Fruit fly (Drosophila melanogaster): Measurements from ENCODE around the gene alpha-Man-Ib.

The alpha-Man-Ib gene

DNA sequence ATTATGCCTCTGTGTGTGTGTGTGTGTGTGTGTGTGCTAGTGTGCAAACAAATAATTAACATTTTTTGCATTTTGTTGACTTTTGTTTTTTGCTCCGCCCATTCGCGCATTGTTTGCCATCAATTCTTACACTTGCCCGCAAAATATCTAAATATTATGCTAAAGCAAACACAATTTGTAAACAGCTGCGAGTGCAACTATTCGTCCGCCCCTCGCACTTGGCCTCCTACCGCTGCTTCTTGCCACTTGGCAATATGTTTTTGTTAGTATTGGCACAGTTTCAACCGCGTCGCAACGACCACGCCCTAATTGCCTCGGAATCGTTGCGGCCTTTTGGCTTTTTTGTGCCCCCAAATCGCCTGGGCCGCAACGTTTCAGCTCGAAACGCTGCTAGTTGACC, 35.0 kb downstream of the alpha-Man-Ib start (continued):
- no peak for TF ChIP-seq pho (GFP tag; optimal IDR thresholded peaks at IDR 0.05)
- no peak for TF ChIP-seq CG12659 (GFP tag; optimal IDR thresholded peaks at IDR 0.05)
- TF ChIP-seq BEAF-32 (GFP tag; optimal IDR thresholded peaks at IDR 0.05): no peak
- TF ChIP-seq CG12769 (tag; optimal IDR thresholded peaks at IDR 0.05): peak; percentile 34
- TF ChIP-seq Eip74EF (GFP tag; optimal IDR thresholded peaks at IDR 0.05): no peak
- 0 out of 2 replicates have a peak, but pooled peaks have one; percentile 28 for TF ChIP-seq crol (GFP tag; IDR thresholded peaks at IDR 0.05)
- 0 out of 2 replicates have a peak, but pooled peaks have one; percentile 27 for TF ChIP-seq sob (GFP tag; IDR thresholded peaks at IDR 0.05)
- TF ChIP-seq Meics (GFP tag; optimal IDR thresholded peaks at IDR 0.05): peak; percentile 26
- no peak for TF ChIP-seq kni (GFP tag; optimal IDR thresholded peaks at IDR 0.05)
- no peak for TF ChIP-seq CG11085 (GFP tag; IDR thresholded peaks at IDR 0.05)
- TF ChIP-seq rib (GFP tag; IDR thresholded peaks at IDR 0.05): 0 out of 2 replicates have a peak, but pooled peaks have one; percentile 12
- TF ChIP-seq YL-1 (GFP tag; optimal IDR thresholded peaks at IDR 0.05): no peak
- TF ChIP-seq Dll (GFP tag; IDR thresholded peaks at IDR 0.05; ENCODE audit: partially characterized antibody): no peak
- TF ChIP-seq CG12942 (GFP tag; optimal IDR thresholded peaks at IDR 0.05): no peak
- TF ChIP-seq cato (GFP tag; optimal IDR thresholded peaks at IDR 0.05; ENCODE audit: borderline replicate concordance): no peak
- TF ChIP-seq Drgx (GFP tag; IDR thresholded peaks at IDR 0.05): 0 out of 2 replicates have a peak, but pooled peaks have one; percentile 6
- no peak for TF ChIP-seq CG11723 (GFP tag; optimal IDR thresholded peaks at IDR 0.05)
- TF ChIP-seq CG9876 (GFP tag; optimal IDR thresholded peaks at IDR 0.05): peak; percentile 2
- no peak for TF ChIP-seq CG11504 (tag; optimal IDR thresholded peaks at IDR 0.05)
- TF ChIP-seq ssp (GFP tag; IDR thresholded peaks at IDR 0.05): no peak
- TF ChIP-seq CG12391 (tag; optimal IDR thresholded peaks at IDR 0.05): no peak
- no peak for TF ChIP-seq CG2129 (GFP tag; IDR thresholded peaks at IDR 0.05; ENCODE audit: partially characterized antibody)
- no peak for TF ChIP-seq CG9797 (GFP tag; optimal IDR thresholded peaks at IDR 0.05)
- TF ChIP-seq CG1647 (GFP tag; optimal IDR thresholded peaks at IDR 0.05): no peak
- no peak for TF ChIP-seq gcm (GFP tag; optimal IDR thresholded peaks at IDR 0.05)
- 0 out of 3 replicates have a peak, but pooled peaks have one; percentile 11 for TF ChIP-seq row (GFP tag; IDR thresholded peaks at IDR 0.05)
- TF ChIP-seq trem (tag; optimal IDR thresholded peaks at IDR 0.05): no peak
- no peak for TF ChIP-seq exex (tag; optimal IDR thresholded peaks at IDR 0.05)
- no peak for TF ChIP-seq disco-r (GFP tag; optimal IDR thresholded peaks at IDR 0.05)
- TF ChIP-seq HLHmδ (GFP tag; optimal IDR thresholded peaks at IDR 0.05): no peak
- no peak for TF ChIP-seq CG14965 (GFP tag; optimal IDR thresholded peaks at IDR 0.05; ENCODE audit: borderline replicate concordance)
- 0 out of 2 replicates have a peak, but pooled peaks have one; percentile 30 for TF ChIP-seq CG5953 (GFP tag; IDR thresholded peaks at IDR 0.05)
- TF ChIP-seq slbo (GFP tag; IDR thresholded peaks at IDR 0.05): 0 out of 2 replicates have a peak, but pooled peaks have one; percentile 24
- TF ChIP-seq pita (GFP tag; optimal IDR thresholded peaks at IDR 0.05): no peak
- TF ChIP-seq CG10979 (tag; optimal IDR thresholded peaks at IDR 0.05): no peak
- peak; percentile 15 for TF ChIP-seq CG17359 (tag; optimal IDR thresholded peaks at IDR 0.05)
- TF ChIP-seq chif (GFP tag; optimal IDR thresholded peaks at IDR 0.05): no peak
- TF ChIP-seq crc (GFP tag; optimal IDR thresholded peaks at IDR 0.05): no peak
- TF ChIP-seq CG17912 (GFP tag; optimal IDR thresholded peaks at IDR 0.05): no peak
- peak; percentile 27 for TF ChIP-seq lab (GFP tag; optimal IDR thresholded peaks at IDR 0.05)
- TF ChIP-seq Scr (GFP tag; IDR thresholded peaks at IDR 0.05; ENCODE audit: partially characterized antibody): no peak
- TF ChIP-seq CG1529 (GFP tag; optimal IDR thresholded peaks at IDR 0.05): no peak
- TF ChIP-seq kah (GFP tag; optimal IDR thresholded peaks at IDR 0.05): no peak
- no peak for TF ChIP-seq CG10274 (GFP tag; optimal IDR thresholded peaks at IDR 0.05)
- no peak for TF ChIP-seq HmgZ (tag; optimal IDR thresholded peaks at IDR 0.05)
- TF ChIP-seq CG11560 (tag; IDR thresholded peaks at IDR 0.05): no peak
- TF ChIP-seq CG3726 (GFP tag; IDR thresholded peaks at IDR 0.05): no peak
- peak; percentile 12 for TF ChIP-seq CG15479 (GFP tag; optimal IDR thresholded peaks at IDR 0.05)
- TF ChIP-seq vfl (GFP tag; optimal IDR thresholded peaks at IDR 0.05): no peak
- no peak for TF ChIP-seq unc-4 (GFP tag; IDR thresholded peaks at IDR 0.05; ENCODE audit: partially characterized antibody)
